Worm (Caenorhabditis elegans) whole organism, late embryonic: ENCODE data around the gene C35B1.4.

Experiments used
- K09A11.1 ChIP-seq: sonication (generic microtip); optimal IDR thresholded peaks from 2 replicates; lab custom pipeline; 2017; ENCODE audit warnings: antibody characterized with exemption, mild to moderate bottlenecking, missing genetic modification characterization, missing compliant biosample characterization; ENCODE audit not compliant: insufficient read depth
- ama-1 ChIP-seq: fragments of 150-350 bp; optimal IDR thresholded peaks from 2 replicates; lab custom pipeline; 2014
- hlh-30 ChIP-seq: sonication (generic microtip); optimal IDR thresholded peaks from 2 replicates; lab custom pipeline; 2017; ENCODE audit warnings: antibody characterized with exemption, missing genetic modification characterization, missing compliant biosample characterization; ENCODE audit not compliant: insufficient read depth
- hlh-8 ChIP-seq: sonication (generic microtip); optimal IDR thresholded peaks from 2 replicates; lab custom pipeline; 2016; ENCODE audit warnings: missing genotype, missing genetic modification characterization, missing compliant biosample characterization
- lin-11 ChIP-seq: fragments of 200-800 bp; sonication (Bioruptor generic); optimal IDR thresholded peaks from 2 replicates; lab custom pipeline; 2018; ENCODE audit warnings: mild to moderate bottlenecking, missing genetic modification characterization, missing compliant biosample characterization
- nfya-1 ChIP-seq: sonication (generic microtip); optimal IDR thresholded peaks from 2 replicates; lab custom pipeline; 2017; ENCODE audit warnings: missing genetic modification characterization, mild to moderate bottlenecking, missing compliant biosample characterization, antibody characterized with exemption, moderate library complexity
- pha-4 ChIP-seq: fragments of 150-350 bp; optimal IDR thresholded peaks from 2 replicates; lab custom pipeline; 2018; ENCODE audit warnings: missing biosample characterization, missing genetic modification reagents, missing genetic modification characterization
- pqm-1 ChIP-seq: sonication (generic microtip); optimal IDR thresholded peaks from 2 replicates; lab custom pipeline; 2016; ENCODE audit warnings: missing genetic modification characterization, missing compliant biosample characterization
- syd-9 ChIP-seq: sonication (generic microtip); optimal IDR thresholded peaks from 2 replicates; lab custom pipeline; 2016; ENCODE audit warnings: mild to moderate bottlenecking, missing genetic modification characterization, moderate library complexity, missing compliant biosample characterization
- tbx-2 ChIP-seq: sonication (generic microtip); optimal IDR thresholded peaks from 2 replicates; lab custom pipeline; 2016; ENCODE audit warnings: missing genetic modification characterization, missing compliant biosample characterization
- unc-3 ChIP-seq, 2 experiments: fragments of 200-800 bp in 1 of 2; sonication (Bioruptor generic) in 1 of 2; sonication (generic microtip) in 1 of 2; conservative IDR thresholded peaks in 1 of 2; optimal IDR thresholded peaks in 1 of 2; 2 replicates each; pipeline versions ENCODE4 v1.3.6 to Lab custom; 2016 to 2022; ENCODE audit warnings: missing compliant biosample characterization in 2 of 2, missing genetic modification characterization in 2 of 2, missing genetic modification reagents in 1 of 2
- unc-42 ChIP-seq: sonication (generic microtip); optimal IDR thresholded peaks from 2 replicates; lab custom pipeline; 2016; ENCODE audit warnings: missing genotype, missing genetic modification characterization, missing compliant biosample characterization
- unc-86 ChIP-seq: sonication (generic microtip); optimal IDR thresholded peaks from 2 replicates; lab custom pipeline; 2016; ENCODE audit warnings: missing genetic modification characterization, missing compliant biosample characterization
- ztf-16 ChIP-seq: sonication (generic microtip); optimal IDR thresholded peaks from 2 replicates; lab custom pipeline; 2017; ENCODE audit warnings: missing genetic modification characterization, missing compliant biosample characterization

- TF ChIP-seq unc-86 (tag; lab: Kevin White, UChicago): no peak
- no peak for TF ChIP-seq nfya-1
- TF ChIP-seq hlh-8 (tag; lab: Kevin White, UChicago): no peak
- no peak for TF ChIP-seq hlh-30
- no peak for TF ChIP-seq lin-11
- no peak for TF ChIP-seq unc-42
- TF ChIP-seq pqm-1 (tag; lab: Kevin White, UChicago): no peak
- no peak for TF ChIP-seq pha-4 (tag; lab: Kevin White, UChicago)
- no peak for TF ChIP-seq ama-1
- no peak for TF ChIP-seq unc-3 (GFP tag; conservative IDR thresholded peaks at IDR 0.05; lab: Robert Waterston, UW)
- no peak for TF ChIP-seq unc-3 (tag; optimal IDR thresholded peaks at IDR 0.05; lab: Kevin White, UChicago)
- peak; percentile 58 for TF ChIP-seq tbx-2 (tag; lab: Kevin White, UChicago)
- no peak for TF ChIP-seq K09A11.1 (tag; lab: Kevin White, UChicago)
- TF ChIP-seq ztf-16 (tag; lab: Kevin White, UChicago): no peak
- no peak for TF ChIP-seq syd-9 (tag; lab: Kevin White, UChicago)
Measured at ce11 chrIV:4070810-4071209, 8.8 kb upstream of the C35B1.4 start.
